ENCODE assay signal across 6 worm cellular contexts in genomic region chrII:8129495-8130010, ce11.
TF ChIP-seq lines count a peak whose summit lies in the region.

Gene ulp-4, plus strand, starts transcription at chrII:8129960.

TF ChIP-seq in whole organism, L1 larva, 84 proteins besides CTCF, POLR2A, EP300 and RAD21 (continues in another document):
- TF ChIP-seq F16B12.6 (tag; optimal IDR thresholded peaks at IDR 0.05; lab: Kevin White, UChicago) (no peak), C16A3.4 (tag; optimal IDR thresholded peaks at IDR 0.05; lab: Kevin White, UChicago) (no peak), ztf-4 (tag; optimal IDR thresholded peaks at IDR 0.05; lab: Kevin White, UChicago) (no peak), aha-1 (tag; optimal IDR thresholded peaks at IDR 0.05; lab: Kevin White, UChicago) (no peak), lin-15B (tag; optimal IDR thresholded peaks at IDR 0.05; lab: Kevin White, UChicago) (no peak), sup-37 (GFP tag; optimal IDR thresholded peaks at IDR 0.05; lab: Kevin White, UChicago) (no peak), unc-98 (GFP tag; IDR thresholded peaks at IDR 0.05; lab: Robert Waterston, UW) (no peak), ceh-88 (GFP tag; IDR thresholded peaks at IDR 0.05; lab: Robert Waterston, UW) (no peak), ets-5 (GFP tag; IDR thresholded peaks at IDR 0.05; lab: Robert Waterston, UW) (no peak), sptf-1 (tag; optimal IDR thresholded peaks at IDR 0.05; lab: Kevin White, UChicago) (no peak), egl-13 (tag; optimal IDR thresholded peaks at IDR 0.05; lab: Kevin White, UChicago) (no peak), nhr-77 (tag; optimal IDR thresholded peaks at IDR 0.05; lab: Kevin White, UChicago) (no peak), vab-15 (tag; optimal IDR thresholded peaks at IDR 0.05; lab: Kevin White, UChicago) (no peak), hpl-2 (GFP tag; optimal IDR thresholded peaks at IDR 0.05; lab: Kevin White, UChicago) (no peak), mef-2 (tag; optimal IDR thresholded peaks at IDR 0.05; lab: Kevin White, UChicago) (no peak), egl-27 (tag; optimal IDR thresholded peaks at IDR 0.05; lab: Kevin White, UChicago) (no peak), ztf-11 (tag; optimal IDR thresholded peaks at IDR 0.05; lab: Kevin White, UChicago) (no peak)

TF ChIP-seq in whole organism, L2 larva, 48 proteins besides CTCF, POLR2A, EP300 and RAD21 (continues in another document):
- TF ChIP-seq C34F6.9 (tag; optimal IDR thresholded peaks at IDR 0.05; lab: Kevin White, UChicago) (peak; percentile 7), nhr-237 (tag; optimal IDR thresholded peaks at IDR 0.05; lab: Kevin White, UChicago) (no peak), elt-3 (tag; optimal IDR thresholded peaks at IDR 0.05; lab: Kevin White, UChicago) (no peak), nhr-6 (tag; optimal IDR thresholded peaks at IDR 0.05; lab: Kevin White, UChicago) (no peak), gmeb-1 (tag; optimal IDR thresholded peaks at IDR 0.05; lab: Kevin White, UChicago) (no peak), lsy-2 (tag; optimal IDR thresholded peaks at IDR 0.05; lab: Kevin White, UChicago) (peak in 1 of 2 experiments; percentile 57), dmd-4 (tag; optimal IDR thresholded peaks at IDR 0.05; lab: Kevin White, UChicago) (no peak), elt-1 (tag; optimal IDR thresholded peaks at IDR 0.05; lab: Kevin White, UChicago) (no peak), unc-62 (GFP tag; optimal IDR thresholded peaks at IDR 0.05; lab: Kevin White, UChicago) (no peak), ztf-1 (GFP tag; conservative IDR thresholded peaks at IDR 0.05; lab: Robert Waterston, UW) (no peak), nhr-77 (tag; optimal IDR thresholded peaks at IDR 0.05; lab: Kevin White, UChicago) (no peak), unc-39 (tag; optimal IDR thresholded peaks at IDR 0.05; lab: Kevin White, UChicago) (no peak), egl-27 (tag; optimal IDR thresholded peaks at IDR 0.05; lab: Kevin White, UChicago) (no peak), nhr-129 (tag; optimal IDR thresholded peaks at IDR 0.05; lab: Kevin White, UChicago) (peak; percentile 45), mab-5 (tag; optimal IDR thresholded peaks at IDR 0.05; lab: Kevin White, UChicago) (peak; percentile 72)

TF ChIP-seq in whole organism, L3 larva, 47 proteins besides CTCF, POLR2A, EP300 and RAD21:
- peak; percentile 34 for TF ChIP-seq ama-1 (optimal IDR thresholded peaks at IDR 0.05; lab: Kevin White, UChicago)
- peak; percentile 22 for TF ChIP-seq nfya-1 (tag; optimal IDR thresholded peaks at IDR 0.05; lab: Kevin White, UChicago; ENCODE audit: insufficient read depth)
- peak; percentile 23 for TF ChIP-seq elt-1 (tag; optimal IDR thresholded peaks at IDR 0.05; lab: Kevin White, UChicago)
- TF ChIP-seq ztf-11 (tag; optimal IDR thresholded peaks at IDR 0.05; lab: Kevin White, UChicago), result no peak
- peak; percentile 72 for TF ChIP-seq nhr-25 (tag; optimal IDR thresholded peaks at IDR 0.05; lab: Kevin White, UChicago)

TF ChIP-seq in whole organism, L4 larva, 104 proteins besides CTCF, POLR2A, EP300 and RAD21 (continues in another document):
- TF ChIP-seq ceh-20 (GFP tag; IDR thresholded peaks at IDR 0.05; lab: Robert Waterston, UW) (no peak), tag-97 (GFP tag; IDR thresholded peaks at IDR 0.05; lab: Robert Waterston, UW) (no peak), daf-16 (GFP tag; optimal IDR thresholded peaks at IDR 0.05; lab: Kevin White, UChicago) (peak in 1 of 2 experiments; percentile 10), daf-16 (tag; optimal IDR thresholded peaks at IDR 0.05; lab: Kevin White, UChicago) (no peak), daf-8 (GFP tag; IDR thresholded peaks at IDR 0.05; lab: Robert Waterston, UW) (no peak), unc-62 (GFP tag; optimal IDR thresholded peaks at IDR 0.05 in 1 of 2; lab: Kevin White, UChicago) (peak in 1 of 2 experiments; percentile 73), unc-62 (tag; optimal IDR thresholded peaks at IDR 0.05; lab: Kevin White, UChicago) (no peak), hif-1 (tag; optimal IDR thresholded peaks at IDR 0.05; lab: Kevin White, UChicago) (no peak), dmd-8 (GFP tag; IDR thresholded peaks at IDR 0.05; lab: Robert Waterston, UW) (no peak), ZK337.2 (GFP tag; IDR thresholded peaks at IDR 0.05; lab: Robert Waterston, UW) (no peak), zfp-2 (tag; optimal IDR thresholded peaks at IDR 0.05; lab: Kevin White, UChicago) (no peak), spr-1 (tag; optimal IDR thresholded peaks at IDR 0.05; lab: Kevin White, UChicago) (no peak), tra-1 (GFP tag; IDR thresholded peaks at IDR 0.05; lab: Robert Waterston, UW) (peak; percentile 40; the same call in 1 of the 2 replicates), nhr-25 (tag; optimal IDR thresholded peaks at IDR 0.05; lab: Kevin White, UChicago; ENCODE audit: borderline replicate concordance, insufficient read depth) (peak; percentile 30), sdz-12 (GFP tag; optimal IDR thresholded peaks at IDR 0.05; lab: Kevin White, UChicago) (no peak), ZK546.5 (tag; optimal IDR thresholded peaks at IDR 0.05; lab: Kevin White, UChicago) (no peak), mes-2 (tag; optimal IDR thresholded peaks at IDR 0.05; lab: Kevin White, UChicago; ENCODE audit: poor library complexity, severe bottlenecking) (peak; percentile 30), nhr-42 (GFP tag; IDR thresholded peaks at IDR 0.05; lab: Robert Waterston, UW) (no peak), egl-43 (GFP tag; IDR thresholded peaks at IDR 0.05; lab: Robert Waterston, UW) (no peak), pqm-1 (tag; optimal IDR thresholded peaks at IDR 0.05; lab: Kevin White, UChicago) (no peak)

TF ChIP-seq in whole organism, mixed stage, embryonic, 35 proteins besides CTCF, POLR2A, EP300 and RAD21:
- TF ChIP-seq nhr-237 (tag; optimal IDR thresholded peaks at IDR 0.05; lab: Kevin White, UChicago), result no peak
- TF ChIP-seq hlh-1 (tag; optimal IDR thresholded peaks at IDR 0.05; lab: Kevin White, UChicago), result peak; percentile 16

TF ChIP-seq in whole organism, young adult, 124 proteins besides CTCF, POLR2A, EP300 and RAD21:
- no peak for TF ChIP-seq attf-5 (GFP tag; optimal IDR thresholded peaks at IDR 0.05; lab: Kevin White, UChicago)
- TF ChIP-seq nhr-80 (tag; optimal IDR thresholded peaks at IDR 0.05; lab: Kevin White, UChicago), result peak; percentile 66
